Worm (Caenorhabditis elegans) whole organism, mixed stage, embryonic: ENCODE measurements around the gene srj-33.

ENCODE experiments used
- M03D4.4 ChIP-seq: sonication (generic microtip); optimal IDR thresholded peaks from 2 replicates; lab custom pipeline; 2017; ENCODE audit warnings: mild to moderate bottlenecking, missing genetic modification characterization, missing compliant biosample characterization
- bed-3 ChIP-seq: fragments of 200-800 bp; sonication (Bioruptor generic); optimal IDR thresholded peaks from 3 replicates; lab custom pipeline; 2018; ENCODE audit warnings: mild to moderate bottlenecking, missing genetic modification characterization, moderate library complexity, missing compliant biosample characterization
- drap-1 ChIP-seq: fragments of 200-800 bp; sonication (Bioruptor generic); optimal IDR thresholded peaks from 3 replicates; lab custom pipeline; 2018; ENCODE audit warnings: mild to moderate bottlenecking, missing genetic modification characterization, missing compliant biosample characterization
- nhr-12 ChIP-seq: fragments of 150-350 bp; optimal IDR thresholded peaks from 2 replicates; lab custom pipeline; 2014; ENCODE audit warnings: missing biosample characterization, missing genetic modification characterization

DNA sequence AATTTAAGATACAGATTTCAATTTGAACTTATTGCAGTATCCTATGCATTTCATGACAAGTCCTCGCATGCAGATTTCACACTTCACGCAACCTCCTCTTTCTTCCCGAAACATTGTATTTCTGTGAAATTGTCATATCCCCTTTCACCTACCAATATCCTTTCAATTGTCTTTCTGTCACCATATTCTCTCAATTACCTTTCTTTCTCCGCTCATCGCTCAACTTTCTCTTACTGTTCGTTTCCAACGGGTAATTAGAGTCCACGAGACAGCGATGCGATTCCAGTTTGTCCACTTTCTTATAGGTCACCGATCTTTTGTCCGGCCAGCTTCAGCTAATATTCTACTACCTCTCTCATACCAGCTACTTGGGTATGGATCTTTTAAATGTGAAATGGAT, 15.1 kb upstream of the srj-33 start, which contains the start of gene mam-5:
- TF ChIP-seq M03D4.4 (no peak), nhr-12 (tag; lab: Kevin White, UChicago) (no peak), bed-3 (GFP tag; lab: Kevin White, UChicago) (no peak), drap-1 (GFP tag; lab: Kevin White, UChicago) (no peak)
